Fruit fly (Drosophila melanogaster) whole organism, embryonic: ENCODE data around the gene CG33160.

Source experiments
- Ada2b ChIP-seq: fragments of 200-800 bp; sonication (Bioruptor generic); IDR thresholded peaks from 2 replicates; pipeline ENCODE4 v1.3.6; 2022; ENCODE audit warnings: missing biosample characterization, missing genetic modification characterization
- Atf6 ChIP-seq: fragments of 200-800 bp; sonication (Bioruptor generic); IDR thresholded peaks from 2 replicates; pipeline ENCODE4 v1.3.6; 2022; ENCODE audit warnings: missing biosample characterization, missing genetic modification characterization
- B-H1 ChIP-seq: fragments of 200-800 bp; sonication (Bioruptor generic); IDR thresholded peaks from 3 replicates; pipeline ENCODE4 v1.3.6; 2022; ENCODE audit warnings: missing biosample characterization, missing genetic modification characterization
- CG10565 ChIP-seq: fragments of 200-800 bp; sonication (Bioruptor generic); optimal IDR thresholded peaks from 3 replicates; lab custom pipeline; 2016; ENCODE audit warnings: missing biosample characterization, mild to moderate bottlenecking, missing genetic modification characterization
- CG11398 ChIP-seq: fragments of 200-800 bp; sonication (Bioruptor generic); optimal IDR thresholded peaks from 2 replicates; lab custom pipeline; 2016; ENCODE audit warnings: missing biosample characterization, missing genetic modification characterization
- CG18599 ChIP-seq: fragments of 200-800 bp; sonication (Bioruptor generic); optimal IDR thresholded peaks from 3 replicates; lab custom pipeline; 2017; ENCODE audit warnings: missing biosample characterization, missing genetic modification characterization, mild to moderate bottlenecking, moderate library complexity, missing genetic modification reagents
- CG18764 ChIP-seq: fragments of 200-800 bp; sonication (Bioruptor generic); optimal IDR thresholded peaks from 3 replicates; lab custom pipeline; 2016; ENCODE audit warnings: missing biosample characterization, missing genetic modification characterization
- CG2678 ChIP-seq: fragments of 200-800 bp; sonication (Bioruptor generic); optimal IDR thresholded peaks from 3 replicates; lab custom pipeline; 2019; ENCODE audit warnings: missing biosample characterization, mild to moderate bottlenecking, missing genetic modification characterization, moderate library complexity
- CG31224 ChIP-seq: fragments of 200-800 bp; sonication (Bioruptor generic); IDR thresholded peaks from 2 replicates; pipeline ENCODE4 v1.3.6; 2022; ENCODE audit warnings: missing biosample characterization, missing genetic modification characterization
- CG34224 ChIP-seq: fragments of 200-800 bp; sonication (Bioruptor generic); IDR thresholded peaks from 3 replicates; pipeline ENCODE4 v1.3.6; 2022; ENCODE audit warnings: missing biosample characterization, missing genetic modification characterization; ENCODE audit not compliant: partially characterized antibody
- CG4282 ChIP-seq: fragments of 200-800 bp; sonication (Bioruptor generic); optimal IDR thresholded peaks from 2 replicates; lab custom pipeline; 2016; ENCODE audit warnings: missing biosample characterization, missing genetic modification characterization
- CG4360 ChIP-seq: fragments of 200-800 bp; sonication (Bioruptor generic); IDR thresholded peaks from 2 replicates; pipeline ENCODE4 v1.3.6; 2022; ENCODE audit warnings: missing biosample characterization, missing genetic modification characterization
- CG4424 ChIP-seq: fragments of 200-800 bp; sonication (Bioruptor generic); optimal IDR thresholded peaks from 3 replicates; lab custom pipeline; 2016; ENCODE audit warnings: missing biosample characterization, missing genetic modification characterization
- CG6272 ChIP-seq: fragments of 200-800 bp; sonication (Bioruptor generic); IDR thresholded peaks from 2 replicates; pipeline ENCODE4 v1.3.6; 2022; ENCODE audit warnings: missing biosample characterization, missing genetic modification characterization
- CG6791 ChIP-seq: fragments of 200-800 bp; sonication (Bioruptor generic); IDR thresholded peaks from 3 replicates; pipeline ENCODE4 v1.3.6; 2022; ENCODE audit warnings: missing biosample characterization, missing genetic modification characterization; ENCODE audit not compliant: partially characterized antibody
- CG7928 ChIP-seq: fragments of 200-800 bp; sonication (Bioruptor generic); optimal IDR thresholded peaks from 2 replicates; lab custom pipeline; 2017; ENCODE audit warnings: missing biosample characterization, mild to moderate bottlenecking, missing genetic modification characterization
- CG8281 ChIP-seq: fragments of 200-800 bp; sonication (Bioruptor generic); optimal IDR thresholded peaks from 2 replicates; lab custom pipeline; 2018; ENCODE audit warnings: missing biosample characterization, mild to moderate bottlenecking, missing genetic modification characterization, moderate library complexity
- CG8478 ChIP-seq: fragments of >200 bp; optimal IDR thresholded peaks from 2 replicates; lab custom pipeline; 2018
- CrebB ChIP-seq: fragments of 200-800 bp; sonication (Bioruptor generic); optimal IDR thresholded peaks from 3 replicates; lab custom pipeline; 2018; ENCODE audit warnings: missing biosample characterization, mild to moderate bottlenecking, missing genetic modification characterization
- D19B ChIP-seq: fragments of 200-800 bp; sonication (Bioruptor generic); optimal IDR thresholded peaks from 2 replicates; lab custom pipeline; 2017; ENCODE audit warnings: missing biosample characterization, mild to moderate bottlenecking, missing genetic modification characterization
- Doc3 ChIP-seq: fragments of 200-800 bp; sonication (Bioruptor generic); IDR thresholded peaks from 3 replicates; pipeline ENCODE4 v1.3.6; 2022; ENCODE audit warnings: missing biosample characterization, missing genetic modification characterization; ENCODE audit not compliant: partially characterized antibody
- Elba2 ChIP-seq: fragments of 200-800 bp; sonication (Bioruptor generic); optimal IDR thresholded peaks from 3 replicates; lab custom pipeline; 2016; ENCODE audit warnings: missing biosample characterization, missing genetic modification characterization
- Gug ChIP-seq: fragments of 200-800 bp; sonication (Bioruptor generic); IDR thresholded peaks from 4 replicates; pipeline ENCODE4 v1.3.6; 2022; ENCODE audit warnings: missing biosample characterization, missing genetic modification characterization
- HLHmδ ChIP-seq: fragments of 200-800 bp; sonication (Bioruptor generic); optimal IDR thresholded peaks from 2 replicates; lab custom pipeline; 2018; ENCODE audit warnings: missing biosample characterization, mild to moderate bottlenecking, missing genetic modification characterization, moderate library complexity
- Hey ChIP-seq: fragments of 200-800 bp; sonication (Bioruptor generic); optimal IDR thresholded peaks from 3 replicates; lab custom pipeline; 2018; ENCODE audit warnings: missing biosample characterization, mild to moderate bottlenecking, missing genetic modification characterization
- MBD-R2 ChIP-seq: fragments of 200-800 bp; sonication (Bioruptor generic); IDR thresholded peaks from 2 replicates; pipeline ENCODE4 v1.3.6; 2022; ENCODE audit warnings: missing biosample characterization, missing genetic modification characterization
- Ravus ChIP-seq: fragments of 200-800 bp; sonication (Bioruptor generic); IDR thresholded peaks from 2 replicates; pipeline ENCODE4 v1.3.6; 2022; ENCODE audit warnings: missing biosample characterization, missing genetic modification characterization
- Xbp1 ChIP-seq: fragments of 200-800 bp; sonication (Bioruptor generic); optimal IDR thresholded peaks from 3 replicates; lab custom pipeline; 2016; ENCODE audit warnings: missing biosample characterization, mild to moderate bottlenecking, missing genetic modification characterization
- dmrt11E ChIP-seq: fragments of 200-800 bp; sonication (Bioruptor generic); optimal IDR thresholded peaks from 3 replicates; lab custom pipeline; 2018; ENCODE audit warnings: missing biosample characterization, mild to moderate bottlenecking, missing genetic modification characterization, moderate library complexity
- gce ChIP-seq: fragments of 200-800 bp; sonication (Bioruptor generic); IDR thresholded peaks from 3 replicates; pipeline ENCODE4 v1.3.6; 2022; ENCODE audit warnings: missing biosample characterization, missing genetic modification characterization
- inv ChIP-seq: fragments of 200-800 bp; sonication (Bioruptor generic); IDR thresholded peaks from 2 replicates; pipeline ENCODE4 v1.3.6; 2022; ENCODE audit warnings: missing biosample characterization, missing genetic modification characterization; ENCODE audit not compliant: partially characterized antibody
- jing ChIP-seq: fragments of 200-800 bp; sonication (Bioruptor generic); optimal IDR thresholded peaks from 2 replicates; lab custom pipeline; 2018; ENCODE audit warnings: missing biosample characterization, mild to moderate bottlenecking, missing genetic modification characterization
- lbe ChIP-seq: fragments of 200-800 bp; sonication (Bioruptor generic); optimal IDR thresholded peaks from 2 replicates; lab custom pipeline; 2016; ENCODE audit warnings: missing biosample characterization, mild to moderate bottlenecking, missing genetic modification characterization
- lilli ChIP-seq: fragments of 200-800 bp; sonication (Bioruptor generic); optimal IDR thresholded peaks from 3 replicates; lab custom pipeline; 2016; ENCODE audit warnings: missing biosample characterization, missing genetic modification characterization
- lola ChIP-seq, 3 experiments: fragments of >200 bp in 2 of 3; fragments of 200-800 bp in 1 of 3; sonication (Bioruptor generic) in 1 of 3; optimal IDR thresholded peaks; 2 replicates each; lab custom pipeline; 2017 to 2019; ENCODE audit warnings: missing biosample characterization in 3 of 3, missing genetic modification characterization in 3 of 3, mild to moderate bottlenecking in 1 of 3, moderate library complexity in 1 of 3
- pan ChIP-seq, 4 experiments: fragments of >200 bp in 3 of 4; fragments of 200-800 bp in 1 of 4; sonication (Bioruptor generic) in 1 of 4; optimal IDR thresholded peaks in 3 of 4; IDR thresholded peaks in 1 of 4; 2 replicates each; pipeline versions ENCODE4 v1.3.6 to Lab custom; 2017 to 2022; ENCODE audit warnings: missing biosample characterization in 2 of 4, missing genetic modification characterization in 2 of 4, mixed read lengths in 1 of 4
- pho ChIP-seq: fragments of 200-800 bp; sonication (Bioruptor generic); optimal IDR thresholded peaks from 2 replicates; lab custom pipeline; 2016; ENCODE audit warnings: missing biosample characterization, missing genetic modification characterization
- pnt ChIP-seq: fragments of 200-800 bp; sonication (Bioruptor generic); optimal IDR thresholded peaks from 3 replicates; lab custom pipeline; 2016; ENCODE audit warnings: missing biosample characterization, missing genetic modification characterization
- pum ChIP-seq: fragments of 200-800 bp; sonication (Bioruptor generic); optimal IDR thresholded peaks from 2 replicates; lab custom pipeline; 2016; ENCODE audit warnings: missing biosample characterization, missing genetic modification characterization
- seq ChIP-seq: fragments of 200-800 bp; sonication (Bioruptor generic); IDR thresholded peaks from 2 replicates; pipeline ENCODE4 v1.3.6; 2022; ENCODE audit warnings: missing biosample characterization, missing genetic modification characterization
- slou ChIP-seq: fragments of 200-800 bp; sonication (Bioruptor generic); optimal IDR thresholded peaks from 3 replicates; lab custom pipeline; 2016; ENCODE audit warnings: missing biosample characterization, missing genetic modification characterization
- sna ChIP-seq: fragments of 200-800 bp; sonication (Bioruptor generic); IDR thresholded peaks from 2 replicates; pipeline ENCODE4 v1.3.6; 2022; ENCODE audit warnings: missing biosample characterization, missing genetic modification characterization; ENCODE audit not compliant: partially characterized antibody
- sr ChIP-seq: fragments of 200-800 bp; sonication (Bioruptor generic); IDR thresholded peaks from 3 replicates; pipeline ENCODE4 v1.3.6; 2022; ENCODE audit warnings: missing biosample characterization, missing genetic modification characterization
- tio ChIP-seq: fragments of 200-800 bp; sonication (Bioruptor generic); optimal IDR thresholded peaks from 2 replicates; lab custom pipeline; 2017; ENCODE audit warnings: missing biosample characterization, missing genetic modification characterization, inconsistent platforms
- tx ChIP-seq: fragments of 200-800 bp; sonication (Bioruptor generic); optimal IDR thresholded peaks from 2 replicates; lab custom pipeline; 2016; ENCODE audit warnings: missing biosample characterization, missing genetic modification characterization
- vfl ChIP-seq: fragments of 200-800 bp; sonication (Bioruptor generic); optimal IDR thresholded peaks from 2 replicates; lab custom pipeline; 2016; ENCODE audit warnings: missing biosample characterization, missing genetic modification characterization
- wek ChIP-seq: fragments of 200-800 bp; sonication (Bioruptor generic); optimal IDR thresholded peaks from 3 replicates; lab custom pipeline; 2018; ENCODE audit warnings: missing biosample characterization, mild to moderate bottlenecking, missing genetic modification characterization, moderate library complexity

The CG33160 gene

dm6 chr3L:3198447-3199402 lies 7.4 kb downstream of the CG33160 start, which contains the start of the genes CG32276 and gry (continued):
- TF ChIP-seq CG8281 (peak; percentile 40), sna (no peak), lola (GFP tag; optimal IDR thresholded peaks at IDR 0.05; lab: Kevin White, UChicago) (peak in 1 of 3 experiments; percentile 71), CG6791 (GFP tag; lab: Robert Waterston, UW) (no peak), Ada2b (GFP tag; lab: Robert Waterston, UW) (peak; percentile 72), inv (GFP tag; lab: Robert Waterston, UW) (peak; percentile 15; the same call in 1 of the 2 replicates), Atf6 (peak; percentile 39; the same call in 1 of the 2 replicates), lbe (GFP tag; lab: Kevin White, UChicago) (peak; percentile 73), jing (GFP tag; lab: Kevin White, UChicago) (no peak), pan (optimal IDR thresholded peaks at IDR 0.05; lab: Kevin White, UChicago) (no peak), pan (GFP tag; optimal IDR thresholded peaks at IDR 0.05 in 1 of 2, IDR thresholded peaks at IDR 0.05 in 1 of 2) (peak in 1 of 2 experiments; percentile 29), CG4424 (GFP tag; lab: Kevin White, UChicago) (peak; percentile 85), CG11398 (no peak), CG4282 (GFP tag; lab: Kevin White, UChicago) (peak; percentile 67), seq (GFP tag; lab: Robert Waterston, UW) (peak; percentile 45; the same call in 1 of the 2 replicates), sr (no peak; the same call in 2 of the 3 replicates), tio (GFP tag; lab: Kevin White, UChicago) (no peak), lilli (GFP tag; lab: Kevin White, UChicago) (peak; percentile 88), Ravus (GFP tag; lab: Robert Waterston, UW) (no peak), HLHmδ (peak; percentile 50), Gug (GFP tag; lab: Robert Waterston, UW) (peak; percentile 68; the same call in 2 of the 4 replicates), pnt (peak; percentile 61), B-H1 (no peak; the same call in 2 of the 3 replicates), CG18599 (GFP tag; lab: Kevin White, UChicago) (peak; percentile 87), CG2678 (tag; lab: Kevin White, UChicago) (no peak), vfl (GFP tag; lab: Kevin White, UChicago) (peak; percentile 77), CG4360 (GFP tag; lab: Robert Waterston, UW) (peak; percentile 55; the same call in 1 of the 2 replicates), tx (GFP tag; lab: Kevin White, UChicago) (peak; percentile 67), D19B (GFP tag; lab: Kevin White, UChicago) (no peak), Xbp1 (GFP tag; lab: Kevin White, UChicago) (peak; percentile 96), pho (peak; percentile 79), Hey (no peak), CG18764 (GFP tag; lab: Kevin White, UChicago) (peak; percentile 74), gce (no peak), CG34224 (GFP tag; lab: Robert Waterston, UW) (no peak; the same call in 2 of the 3 replicates), Doc3 (GFP tag; lab: Robert Waterston, UW) (no peak), CG31224 (GFP tag; lab: Robert Waterston, UW) (peak; percentile 66), CG10565 (GFP tag; lab: Kevin White, UChicago) (peak; percentile 26), slou (GFP tag; lab: Kevin White, UChicago) (peak; percentile 58), CG7928 (GFP tag; lab: Kevin White, UChicago) (peak; percentile 99), pum (peak; percentile 79), CrebB (peak; percentile 67), dmrt11E (tag; lab: Kevin White, UChicago) (peak; percentile 67), CG6272 (GFP tag; lab: Robert Waterston, UW) (peak; percentile 48), CG8478 (lab: Kevin White, UChicago) (no peak), MBD-R2 (peak; percentile 85), wek (GFP tag; lab: Kevin White, UChicago) (peak; percentile 80), Elba2 (GFP tag; lab: Kevin White, UChicago) (peak; percentile 64)
